Fruit fly (Drosophila melanogaster) whole organism, prepupa: ENCODE measurements around the gene CG4020.

Source experiments
- Blimp-1 ChIP-seq: fragments of 200-800 bp; sonication (Bioruptor generic); optimal IDR thresholded peaks from 3 replicates; lab custom pipeline; 2017; ENCODE audit warnings: missing biosample characterization, missing genetic modification characterization, mild to moderate bottlenecking, moderate library complexity, missing genetic modification reagents
- CG10631 ChIP-seq: fragments of 200-800 bp; sonication (Bioruptor generic); optimal IDR thresholded peaks from 2 replicates; lab custom pipeline; 2016; ENCODE audit warnings: missing biosample characterization, missing genetic modification characterization
- CG10669 ChIP-seq: fragments of 200-800 bp; sonication (Bioruptor generic); optimal IDR thresholded peaks from 3 replicates; lab custom pipeline; 2018; ENCODE audit warnings: missing biosample characterization, mild to moderate bottlenecking, missing genetic modification characterization, moderate library complexity
- CG11294 ChIP-seq: fragments of 200-800 bp; sonication (Bioruptor generic); IDR thresholded peaks from 2 replicates; pipeline ENCODE4 v1.3.6; 2022; ENCODE audit warnings: missing biosample characterization, missing genetic modification characterization
- CG11902 ChIP-seq: fragments of 200-800 bp; sonication (Bioruptor generic); optimal IDR thresholded peaks from 3 replicates; lab custom pipeline; 2016; ENCODE audit warnings: missing biosample characterization, missing genetic modification characterization
- CG15336 ChIP-seq: fragments of 200-800 bp; sonication (Bioruptor generic); IDR thresholded peaks from 2 replicates; pipeline ENCODE4 v1.3.6; 2022; ENCODE audit warnings: missing biosample characterization, missing genetic modification characterization
- CG1621 ChIP-seq: fragments of 200-800 bp; sonication (Bioruptor generic); optimal IDR thresholded peaks from 3 replicates; lab custom pipeline; 2018; ENCODE audit warnings: missing biosample characterization, mild to moderate bottlenecking, missing genetic modification characterization
- CG16779 ChIP-seq: fragments of 200-800 bp; sonication (Bioruptor generic); optimal IDR thresholded peaks from 3 replicates; lab custom pipeline; 2017; ENCODE audit warnings: missing biosample characterization, mild to moderate bottlenecking, missing genetic modification characterization
- CG3032 ChIP-seq: fragments of 200-800 bp; optimal IDR thresholded peaks from 2 replicates; lab custom pipeline; 2019; ENCODE audit warnings: missing biosample characterization, mild to moderate bottlenecking, missing genetic modification characterization, moderate library complexity
- CG31627 ChIP-seq: fragments of 200-800 bp; sonication (Bioruptor generic); optimal IDR thresholded peaks from 3 replicates; lab custom pipeline; 2016; ENCODE audit warnings: missing biosample characterization, missing genetic modification characterization
- CG32006 ChIP-seq: fragments of 200-800 bp; sonication (Bioruptor generic); optimal IDR thresholded peaks from 3 replicates; lab custom pipeline; 2017; ENCODE audit warnings: missing biosample characterization, mild to moderate bottlenecking, missing genetic modification characterization
- CG34406 ChIP-seq: fragments of 200-800 bp; sonication (Bioruptor generic); optimal IDR thresholded peaks from 3 replicates; lab custom pipeline; 2016; ENCODE audit warnings: missing biosample characterization, missing genetic modification characterization
- CG3919 ChIP-seq: fragments of 200-800 bp; sonication (Bioruptor generic); optimal IDR thresholded peaks from 3 replicates; lab custom pipeline; 2016; ENCODE audit warnings: missing biosample characterization, missing genetic modification characterization
- CG4318 ChIP-seq: fragments of 200-800 bp; sonication (Bioruptor generic); optimal IDR thresholded peaks from 3 replicates; lab custom pipeline; 2017; ENCODE audit warnings: missing biosample characterization, mild to moderate bottlenecking, missing genetic modification characterization
- CG6163 ChIP-seq: fragments of 200-800 bp; sonication (Bioruptor generic); IDR thresholded peaks from 3 replicates; pipeline ENCODE4 v1.3.6; 2022; ENCODE audit warnings: missing biosample characterization, missing genetic modification characterization
- CG6276 ChIP-seq: fragments of 200-800 bp; sonication (Bioruptor generic); optimal IDR thresholded peaks from 2 replicates; lab custom pipeline; 2017; ENCODE audit warnings: missing biosample characterization, mild to moderate bottlenecking, missing genetic modification characterization
- CG6808 ChIP-seq: fragments of 200-800 bp; sonication (Bioruptor generic); optimal IDR thresholded peaks from 3 replicates; lab custom pipeline; 2017; ENCODE audit warnings: missing biosample characterization, missing genetic modification characterization, mild to moderate bottlenecking, moderate library complexity, missing genetic modification reagents
- CG6854 ChIP-seq: fragments of 200-800 bp; sonication (Bioruptor generic); optimal IDR thresholded peaks from 2 replicates; lab custom pipeline; 2017; ENCODE audit warnings: missing biosample characterization, mild to moderate bottlenecking, missing genetic modification characterization
- CG7368 ChIP-seq: fragments of 200-800 bp; sonication (Bioruptor generic); optimal IDR thresholded peaks from 3 replicates; lab custom pipeline; 2016; ENCODE audit warnings: missing biosample characterization, missing genetic modification characterization
- CG8119 ChIP-seq: fragments of 200-800 bp; sonication (Bioruptor generic); IDR thresholded peaks from 3 replicates; pipeline ENCODE4 v1.3.6; 2022; ENCODE audit warnings: missing biosample characterization, missing genetic modification characterization
- CG8632 ChIP-seq: fragments of 200-800 bp; sonication (Bioruptor generic); optimal IDR thresholded peaks from 3 replicates; lab custom pipeline; 2016; ENCODE audit warnings: missing biosample characterization, missing genetic modification characterization
- Eip75B ChIP-seq: fragments of 200-800 bp; sonication (Bioruptor generic); optimal IDR thresholded peaks from 3 replicates; lab custom pipeline; 2016; ENCODE audit warnings: missing biosample characterization, missing genetic modification characterization
- Eip78C ChIP-seq: fragments of 200-800 bp; sonication (Bioruptor generic); peaks from one replicate; lab custom pipeline; 2016; ENCODE audit warnings: missing biosample characterization, missing genetic modification characterization
- Ets21C ChIP-seq: fragments of 200-800 bp; sonication (Bioruptor generic); optimal IDR thresholded peaks from 3 replicates; lab custom pipeline; 2016; ENCODE audit warnings: missing biosample characterization, missing genetic modification characterization
- Ets96B ChIP-seq: fragments of 200-800 bp; optimal IDR thresholded peaks from 2 replicates; lab custom pipeline; 2019; ENCODE audit warnings: missing biosample characterization, mild to moderate bottlenecking, missing genetic modification characterization, moderate library complexity
- Gug ChIP-seq: fragments of 200-800 bp; sonication (Bioruptor generic); IDR thresholded peaks from 2 replicates; pipeline ENCODE4 v1.3.6; 2022; ENCODE audit warnings: missing biosample characterization, missing genetic modification characterization
- Hr38 ChIP-seq: sonication (Bioruptor generic); optimal IDR thresholded peaks from 2 replicates; lab custom pipeline; 2016; ENCODE audit warnings: missing biosample characterization, missing genetic modification characterization
- Hr39 ChIP-seq: fragments of 200-800 bp; sonication (Bioruptor generic); optimal IDR thresholded peaks from 2 replicates; lab custom pipeline; 2016; ENCODE audit warnings: missing biosample characterization, missing genetic modification characterization
- Hr4 ChIP-seq: fragments of 200-800 bp; sonication (Bioruptor generic); optimal IDR thresholded peaks from 3 replicates; lab custom pipeline; 2016; ENCODE audit warnings: missing biosample characterization, missing genetic modification characterization
- Lpt ChIP-seq: fragments of 200-800 bp; sonication (Bioruptor generic); optimal IDR thresholded peaks from 3 replicates; lab custom pipeline; 2016; ENCODE audit warnings: missing biosample characterization, missing genetic modification characterization
- Met ChIP-seq: fragments of 200-800 bp; sonication (Bioruptor generic); optimal IDR thresholded peaks from 3 replicates; lab custom pipeline; 2016; ENCODE audit warnings: missing biosample characterization, missing genetic modification characterization
- OdsH ChIP-seq: fragments of 200-800 bp; sonication (Bioruptor generic); optimal IDR thresholded peaks from 3 replicates; lab custom pipeline; 2016; ENCODE audit warnings: missing biosample characterization, missing genetic modification characterization
- Smox ChIP-seq: fragments of 200-800 bp; sonication (Bioruptor generic); optimal IDR thresholded peaks from 3 replicates; lab custom pipeline; 2016; ENCODE audit warnings: missing biosample characterization, missing genetic modification characterization
- Sox102F ChIP-seq: fragments of 200-800 bp; sonication (Bioruptor generic); optimal IDR thresholded peaks from 2 replicates; lab custom pipeline; 2016; ENCODE audit warnings: missing biosample characterization, mild to moderate bottlenecking, missing genetic modification characterization
- Sox14 ChIP-seq: fragments of 200-800 bp; sonication (Bioruptor generic); optimal IDR thresholded peaks from 3 replicates; lab custom pipeline; 2016; ENCODE audit warnings: missing biosample characterization, missing genetic modification characterization
- Sox15 ChIP-seq: fragments of 200-800 bp; sonication (Bioruptor generic); optimal IDR thresholded peaks from 3 replicates; lab custom pipeline; 2016; ENCODE audit warnings: missing biosample characterization, missing genetic modification characterization
- achi ChIP-seq: fragments of 200-800 bp; sonication (Bioruptor generic); optimal IDR thresholded peaks from 3 replicates; lab custom pipeline; 2016; ENCODE audit warnings: missing biosample characterization, missing genetic modification characterization
- acj6 ChIP-seq: fragments of 200-800 bp; sonication (Bioruptor generic); optimal IDR thresholded peaks from 3 replicates; lab custom pipeline; 2016; ENCODE audit warnings: missing biosample characterization, missing genetic modification characterization
- cyc ChIP-seq: fragments of 200-800 bp; sonication (Bioruptor generic); optimal IDR thresholded peaks from 3 replicates; lab custom pipeline; 2016; ENCODE audit warnings: missing biosample characterization, missing genetic modification characterization
- dsx ChIP-seq: fragments of 200-800 bp; optimal IDR thresholded peaks from 3 replicates; lab custom pipeline; 2019; ENCODE audit warnings: missing biosample characterization, mild to moderate bottlenecking, missing genetic modification characterization, moderate library complexity; ENCODE audit not compliant: poor library complexity, severe bottlenecking
- fd59A ChIP-seq: fragments of 200-800 bp; sonication (Bioruptor generic); optimal IDR thresholded peaks from 2 replicates; lab custom pipeline; 2017; ENCODE audit warnings: missing biosample characterization, mild to moderate bottlenecking, missing genetic modification characterization, missing genetic modification reagents
- fd85E ChIP-seq: fragments of 200-800 bp; sonication (Bioruptor generic); optimal IDR thresholded peaks from 3 replicates; lab custom pipeline; 2016; ENCODE audit warnings: missing biosample characterization, missing genetic modification characterization
- fkh ChIP-seq: fragments of 200-800 bp; sonication (Bioruptor generic); optimal IDR thresholded peaks from 3 replicates; lab custom pipeline; 2017; ENCODE audit warnings: missing biosample characterization, mild to moderate bottlenecking, missing genetic modification characterization, moderate library complexity
- net ChIP-seq: fragments of 200-800 bp; sonication (Bioruptor generic); optimal IDR thresholded peaks from 3 replicates; lab custom pipeline; 2016; ENCODE audit warnings: missing biosample characterization, missing genetic modification characterization
- salr ChIP-seq, 2 experiments: fragments of 200-800 bp; sonication (Bioruptor generic); optimal IDR thresholded peaks; 3 replicates each; lab custom pipeline; 2016 to 2018; ENCODE audit warnings: missing biosample characterization in 2 of 2, missing genetic modification characterization in 2 of 2, mild to moderate bottlenecking in 1 of 2
- spab ChIP-seq: fragments of 200-800 bp; sonication (Bioruptor generic); optimal IDR thresholded peaks from 2 replicates; lab custom pipeline; 2017; ENCODE audit warnings: missing biosample characterization, mild to moderate bottlenecking, missing genetic modification characterization, missing genetic modification reagents
- svp ChIP-seq: fragments of 200-800 bp; sonication (Bioruptor generic); peaks from one replicate; lab custom pipeline; 2016; ENCODE audit warnings: missing biosample characterization, missing genetic modification characterization
- topi ChIP-seq: fragments of 200-800 bp; sonication (Bioruptor generic); optimal IDR thresholded peaks from 3 replicates; lab custom pipeline; 2016; ENCODE audit warnings: missing biosample characterization, missing genetic modification characterization
- vri ChIP-seq: fragments of 200-800 bp; sonication (Bioruptor generic); optimal IDR thresholded peaks from 3 replicates; lab custom pipeline; 2016; ENCODE audit warnings: missing biosample characterization, mild to moderate bottlenecking, missing genetic modification characterization

The CG4020 gene

dm6 chrX:5905086-5905400, 503 bp upstream of the CG4020 start:
- TF ChIP-seq OdsH (no peak), cyc (no peak), Eip78C (GFP tag; lab: Kevin White, UChicago) (peak; percentile 61), CG31627 (GFP tag; lab: Kevin White, UChicago) (no peak), acj6 (GFP tag; lab: Kevin White, UChicago) (peak; percentile 13), CG15336 (peak; percentile 45), CG3919 (GFP tag; lab: Kevin White, UChicago) (peak; percentile 8), Sox14 (no peak), CG10631 (GFP tag; lab: Kevin White, UChicago) (peak; percentile 11), CG6276 (GFP tag; lab: Kevin White, UChicago) (no peak), achi (GFP tag; lab: Kevin White, UChicago) (peak; percentile 32), CG6808 (GFP tag; lab: Kevin White, UChicago) (peak; percentile 4), CG32006 (peak; percentile 62), Met (peak; percentile 7), spab (GFP tag; lab: Kevin White, UChicago) (no peak), CG34406 (no peak)
- TF ChIP-seq, all 60 proteins: peak for 9

dm6 chrX:5907916-5908315, 2.4 kb downstream of the CG4020 start, which contains the start of gene CG12236:
Gene CG12236 (plus strand): TSS chrX:5908135.
- no peak for TF ChIP-seq CG10669 (GFP tag; lab: Kevin White, UChicago)
- TF ChIP-seq cyc = peak; percentile 48
- peak; percentile 54 for TF ChIP-seq CG1621 (tag; lab: Kevin White, UChicago)
- TF ChIP-seq CG32006 = no peak
- TF ChIP-seq OdsH = no peak
- peak; percentile 39 for TF ChIP-seq topi
- TF ChIP-seq CG8119 (GFP tag; lab: Robert Waterston, UW) = no peak
- no peak for TF ChIP-seq fd85E (GFP tag; lab: Kevin White, UChicago)
- TF ChIP-seq Sox14 = peak; percentile 46
- no peak for TF ChIP-seq CG8632 (GFP tag; lab: Kevin White, UChicago)
- TF ChIP-seq salr (GFP tag; optimal IDR thresholded peaks at IDR 0.05; lab: Kevin White, UChicago) = no peak
- TF ChIP-seq CG11294 (GFP tag; lab: Robert Waterston, UW) = no peak
- TF ChIP-seq Smox (GFP tag; lab: Kevin White, UChicago) = no peak
- TF ChIP-seq acj6 (GFP tag; lab: Kevin White, UChicago) = no peak
- TF ChIP-seq Hr38 (GFP tag; lab: Kevin White, UChicago) = no peak
- TF ChIP-seq net (GFP tag; lab: Kevin White, UChicago) = no peak
- no peak for TF ChIP-seq CG6854
- no peak for TF ChIP-seq CG6163 (GFP tag; lab: Robert Waterston, UW)
- no peak for TF ChIP-seq CG16779 (tag; lab: Kevin White, UChicago)
- TF ChIP-seq CG4318 (GFP tag; lab: Kevin White, UChicago) = no peak
- no peak for TF ChIP-seq CG34406
- no peak for TF ChIP-seq achi (GFP tag; lab: Kevin White, UChicago)
- TF ChIP-seq CG3032 (tag; lab: Kevin White, UChicago) = peak; percentile 26
- no peak for TF ChIP-seq fkh
- no peak for TF ChIP-seq Lpt (GFP tag; lab: Kevin White, UChicago)
- TF ChIP-seq Eip75B (GFP tag; lab: Kevin White, UChicago) = peak; percentile 43
- peak; percentile 48 for TF ChIP-seq Eip78C (GFP tag; lab: Kevin White, UChicago)
- no peak for TF ChIP-seq vri (GFP tag; lab: Kevin White, UChicago)
- peak; percentile 33 for TF ChIP-seq CG3919 (GFP tag; lab: Kevin White, UChicago)
- no peak for TF ChIP-seq Ets96B
- TF ChIP-seq Sox102F (GFP tag; lab: Kevin White, UChicago) = no peak
- peak; percentile 24 for TF ChIP-seq Met
- TF ChIP-seq Ets21C = no peak
- TF ChIP-seq CG31627 (GFP tag; lab: Kevin White, UChicago) = peak; percentile 35
- TF ChIP-seq Hr39 (GFP tag; lab: Kevin White, UChicago) = peak; percentile 43
- peak; percentile 21 for TF ChIP-seq CG6808 (GFP tag; lab: Kevin White, UChicago)
- TF ChIP-seq Gug (GFP tag; lab: Robert Waterston, UW) = no peak
- TF ChIP-seq CG6276 (GFP tag; lab: Kevin White, UChicago) = no peak
- no peak for TF ChIP-seq CG7368 (GFP tag; lab: Kevin White, UChicago)
- TF ChIP-seq CG11902 (GFP tag; lab: Kevin White, UChicago) = no peak
- TF ChIP-seq fd59A = no peak
- peak; percentile 15 for TF ChIP-seq dsx
- TF ChIP-seq Sox15 (GFP tag; lab: Kevin White, UChicago) = no peak
- TF ChIP-seq svp (GFP tag; lab: Kevin White, UChicago) = no peak
- no peak for TF ChIP-seq CG15336
- TF ChIP-seq Hr4 = no peak
- TF ChIP-seq Blimp-1 = peak; percentile 20
